Worm (Caenorhabditis elegans) whole organism, L2 larva: ENCODE measurements around the gene F01G10.5.

Experiments used
- aly-2 ChIP-seq: fragments of 150-350 bp; optimal IDR thresholded peaks from 2 replicates; lab custom pipeline; 2014; ENCODE audit warnings: missing biosample characterization, missing genetic modification characterization
- ama-1 ChIP-seq: fragments of 150-350 bp; optimal IDR thresholded peaks from 2 replicates; lab custom pipeline; 2018; ENCODE audit warnings: inconsistent platforms
- blmp-1 ChIP-seq: sonication (generic microtip); optimal IDR thresholded peaks from 2 replicates; lab custom pipeline; 2017; ENCODE audit warnings: missing genetic modification characterization, mild to moderate bottlenecking, missing compliant biosample characterization, antibody characterized with exemption, moderate library complexity; ENCODE audit not compliant: insufficient read depth
- ceh-82 ChIP-seq: fragments of 150-350 bp; optimal IDR thresholded peaks from 2 replicates; lab custom pipeline; 2014; ENCODE audit warnings: missing biosample characterization, missing genetic modification characterization
- elt-3 ChIP-seq: sonication (generic microtip); optimal IDR thresholded peaks from 2 replicates; lab custom pipeline; 2017; ENCODE audit warnings: missing biosample characterization, missing genetic modification characterization
- mdl-1 ChIP-seq, 2 experiments: fragments of 150-350 bp in 1 of 2; sonication (generic microtip) in 1 of 2; optimal IDR thresholded peaks; 2 replicates each; lab custom pipeline; 2017; ENCODE audit warnings: missing biosample characterization in 2 of 2, missing genetic modification characterization in 2 of 2
- nhr-10 ChIP-seq: sonication (generic microtip); optimal IDR thresholded peaks from 2 replicates; lab custom pipeline; 2017; ENCODE audit warnings: missing biosample characterization, missing genetic modification characterization
- nhr-12 ChIP-seq: fragments of 150-350 bp; optimal IDR thresholded peaks from 2 replicates; lab custom pipeline; 2014; ENCODE audit warnings: missing biosample characterization, missing genetic modification characterization
- nhr-25 ChIP-seq: fragments of 150-350 bp; sonication (generic microtip); optimal IDR thresholded peaks from 3 replicates; lab custom pipeline; 2014; ENCODE audit warnings: missing biosample characterization, missing genetic modification characterization
- snpc-4 ChIP-seq: fragments of 150-350 bp; optimal IDR thresholded peaks from 2 replicates; lab custom pipeline; 2014; ENCODE audit warnings: missing biosample characterization, missing genetic modification characterization
- unc-39 ChIP-seq: fragments of 150-350 bp; optimal IDR thresholded peaks from 2 replicates; lab custom pipeline; 2014; ENCODE audit warnings: missing biosample characterization, missing genetic modification characterization
- ztf-11 ChIP-seq: sonication (generic microtip); optimal IDR thresholded peaks from 2 replicates; lab custom pipeline; 2017; ENCODE audit warnings: missing biosample characterization, missing genetic modification characterization

DNA sequence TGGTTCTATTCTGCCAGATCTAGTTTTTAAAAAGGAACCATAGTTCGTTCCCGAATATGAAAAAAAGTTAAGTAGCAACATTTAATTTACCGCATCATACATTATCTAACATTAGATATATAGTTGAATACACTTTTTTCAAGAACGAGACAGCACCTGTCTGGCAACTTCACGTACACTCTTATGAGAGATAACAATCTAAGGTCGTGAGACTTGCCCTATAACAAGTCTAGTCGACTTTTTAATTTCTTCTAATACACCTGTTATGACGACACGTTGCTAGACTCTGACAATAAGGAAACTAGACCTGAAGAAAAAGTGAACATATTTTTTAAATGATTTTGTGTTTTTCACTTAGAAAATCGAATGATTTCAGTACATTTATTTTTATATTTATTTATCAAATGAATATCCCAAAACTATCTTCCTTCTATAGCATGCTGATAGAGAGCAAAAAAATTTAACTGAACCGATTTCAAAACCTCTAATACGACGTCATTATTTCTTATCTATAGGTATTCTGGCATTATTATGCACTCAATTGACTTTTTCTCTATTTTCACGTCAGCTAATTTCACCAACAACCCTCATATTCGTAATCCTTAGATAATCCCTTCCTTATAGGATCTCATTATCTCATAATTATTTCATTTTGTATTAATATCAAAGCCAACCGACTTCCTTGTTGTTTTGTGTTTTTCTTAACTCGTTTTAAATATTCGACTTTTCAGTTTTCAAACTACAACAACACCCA is 22.2 kb upstream of the F01G10.5 start:
- TF ChIP-seq snpc-4 = no peak
- TF ChIP-seq ceh-82 (tag; lab: Kevin White, UChicago) = no peak
- no peak for TF ChIP-seq nhr-12 (tag; lab: Kevin White, UChicago)
- no peak for TF ChIP-seq ztf-11 (tag; lab: Kevin White, UChicago)
- no peak for TF ChIP-seq mdl-1 (tag; optimal IDR thresholded peaks at IDR 0.05; lab: Kevin White, UChicago)
- TF ChIP-seq unc-39 (tag; lab: Kevin White, UChicago) = no peak
- TF ChIP-seq nhr-25 (tag; lab: Kevin White, UChicago) = no peak
- TF ChIP-seq aly-2 (tag; lab: Kevin White, UChicago) = no peak
- no peak for TF ChIP-seq blmp-1 (tag; lab: Kevin White, UChicago)
- TF ChIP-seq ama-1 (lab: Kevin White, UChicago) = no peak
- TF ChIP-seq nhr-10 (tag; lab: Kevin White, UChicago) = no peak
- TF ChIP-seq elt-3 (tag; lab: Kevin White, UChicago) = no peak
